Worm (Caenorhabditis elegans): ENCODE data around the gene T24A6.20.

T24A6.20 gene

DNA sequence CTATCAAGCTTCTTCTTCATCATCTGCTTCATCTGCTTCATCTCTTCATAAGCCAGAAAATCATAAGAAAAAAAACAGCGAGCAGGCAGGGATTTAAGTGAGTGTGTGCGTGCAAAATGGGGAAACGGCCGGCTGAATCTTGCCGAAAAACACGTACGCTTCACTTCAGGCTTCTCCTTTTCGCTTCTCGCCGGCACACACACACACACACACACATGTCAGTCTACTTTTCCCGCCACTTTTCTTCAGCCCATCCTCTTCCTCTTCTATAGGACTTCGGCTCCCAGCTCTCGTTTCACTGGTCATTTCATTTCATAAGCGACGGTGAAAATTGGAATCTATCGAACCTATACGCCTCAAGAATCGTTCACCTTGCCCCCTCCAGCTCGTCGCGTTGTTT lies 26.3 kb downstream of the T24A6.20 start:
- TF ChIP-seq C34F6.9 (tag; optimal IDR thresholded peaks at IDR 0.05) (peak; percentile 40), nhr-129 (tag; optimal IDR thresholded peaks at IDR 0.05) (peak; percentile 67), skn-1 (tag; optimal IDR thresholded peaks at IDR 0.05) (no peak), nhr-11 (tag; optimal IDR thresholded peaks at IDR 0.05) (no peak), lin-11 (tag; optimal IDR thresholded peaks at IDR 0.05) (peak; percentile 14), mdl-1 (tag; optimal IDR thresholded peaks at IDR 0.05) (no peak)

DNA sequence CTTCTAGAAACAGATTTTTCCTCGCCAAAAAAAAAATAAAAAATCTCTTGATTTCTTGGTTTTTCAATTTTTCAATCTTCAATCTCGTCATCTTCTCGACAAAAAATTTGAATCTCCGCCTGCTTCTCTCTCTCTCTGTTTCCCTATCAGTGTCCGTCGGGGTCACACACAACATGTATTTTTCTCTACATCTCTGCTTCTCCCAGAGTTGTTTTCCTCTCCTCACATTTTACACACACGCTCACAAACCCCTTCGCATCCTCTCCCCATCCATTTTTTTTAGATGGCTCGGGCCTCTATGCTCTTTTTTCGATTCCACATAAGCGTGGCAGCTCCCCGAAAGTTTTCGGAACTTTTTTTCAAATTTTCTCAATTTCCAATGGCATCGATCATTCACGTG lies 26.9 kb downstream of the T24A6.20 start:
- TF ChIP-seq blmp-1 (tag; optimal IDR thresholded peaks at IDR 0.05; ENCODE audit: insufficient read depth) (no peak), aly-2 (tag; optimal IDR thresholded peaks at IDR 0.05) (no peak), fos-1 (tag; optimal IDR thresholded peaks at IDR 0.05) (peak; percentile 64), mab-5 (tag; optimal IDR thresholded peaks at IDR 0.05) (no peak), mdl-1 (tag; optimal IDR thresholded peaks at IDR 0.05) (no peak), ceh-82 (tag; optimal IDR thresholded peaks at IDR 0.05) (no peak), nhr-11 (tag; optimal IDR thresholded peaks at IDR 0.05) (no peak), ztf-4 (tag; optimal IDR thresholded peaks at IDR 0.05) (no peak), gmeb-1 (tag; optimal IDR thresholded peaks at IDR 0.05) (peak; percentile 51), ztf-1 (GFP tag; conservative IDR thresholded peaks at IDR 0.05) (no peak), nhr-129 (tag; optimal IDR thresholded peaks at IDR 0.05) (peak; percentile 75), elt-1 (tag; optimal IDR thresholded peaks at IDR 0.05) (no peak), nhr-25 (tag; optimal IDR thresholded peaks at IDR 0.05) (no peak), C34F6.9 (tag; optimal IDR thresholded peaks at IDR 0.05) (peak; percentile 45), zag-1 (tag; optimal IDR thresholded peaks at IDR 0.05) (no peak), peb-1 (tag; optimal IDR thresholded peaks at IDR 0.05) (no peak), ama-1 (optimal IDR thresholded peaks at IDR 0.05) (peak; percentile 57), nhr-77 (tag; optimal IDR thresholded peaks at IDR 0.05) (no peak), lin-13 (GFP tag; optimal IDR thresholded peaks at IDR 0.05) (peak; percentile 44), nhr-10 (tag; optimal IDR thresholded peaks at IDR 0.05) (no peak), unc-55 (GFP tag; optimal IDR thresholded peaks at IDR 0.05) (peak; percentile 55), dmd-4 (tag; optimal IDR thresholded peaks at IDR 0.05) (no peak), ztf-11 (tag; optimal IDR thresholded peaks at IDR 0.05) (no peak), lin-11 (tag; optimal IDR thresholded peaks at IDR 0.05) (no peak), F13H6.1 (tag; optimal IDR thresholded peaks at IDR 0.05) (peak; percentile 44), nhr-6 (tag; optimal IDR thresholded peaks at IDR 0.05) (no peak), crh-2 (tag; optimal IDR thresholded peaks at IDR 0.05) (peak; percentile 49), nhr-21 (tag; optimal IDR thresholded peaks at IDR 0.05) (no peak), skn-1 (tag; optimal IDR thresholded peaks at IDR 0.05) (no peak), lin-39 (tag; optimal IDR thresholded peaks at IDR 0.05) (no peak), snpc-4 (tag; optimal IDR thresholded peaks at IDR 0.05) (peak; percentile 42), nhr-23 (tag; optimal IDR thresholded peaks at IDR 0.05) (no peak), sem-4 (tag; optimal IDR thresholded peaks at IDR 0.05) (no peak), elt-3 (tag; optimal IDR thresholded peaks at IDR 0.05) (no peak), egl-27 (tag; optimal IDR thresholded peaks at IDR 0.05) (no peak), Y55F3AM.14 (GFP tag; optimal IDR thresholded peaks at IDR 0.05) (no peak), mbf-1 (tag; optimal IDR thresholded peaks at IDR 0.05) (no peak), sma-3 (GFP tag; optimal IDR thresholded peaks at IDR 0.05) (peak; percentile 9), unc-39 (tag; optimal IDR thresholded peaks at IDR 0.05) (no peak), nhr-237 (tag; optimal IDR thresholded peaks at IDR 0.05) (no peak), unc-62 (GFP tag; optimal IDR thresholded peaks at IDR 0.05) (no peak), nhr-12 (tag; optimal IDR thresholded peaks at IDR 0.05) (no peak), lsy-2 (tag; optimal IDR thresholded peaks at IDR 0.05) (peak in 1 of 2 experiments; percentile 61), alr-1 (tag; optimal IDR thresholded peaks at IDR 0.05) (no peak), sma-9 (GFP tag; optimal IDR thresholded peaks at IDR 0.05) (peak; percentile 75), sma-9 (tag; optimal IDR thresholded peaks at IDR 0.05) (no peak)
